Worm (Caenorhabditis elegans): Measurements from ENCODE around the gene rilp-1.

Gene rilp-1

DNA sequence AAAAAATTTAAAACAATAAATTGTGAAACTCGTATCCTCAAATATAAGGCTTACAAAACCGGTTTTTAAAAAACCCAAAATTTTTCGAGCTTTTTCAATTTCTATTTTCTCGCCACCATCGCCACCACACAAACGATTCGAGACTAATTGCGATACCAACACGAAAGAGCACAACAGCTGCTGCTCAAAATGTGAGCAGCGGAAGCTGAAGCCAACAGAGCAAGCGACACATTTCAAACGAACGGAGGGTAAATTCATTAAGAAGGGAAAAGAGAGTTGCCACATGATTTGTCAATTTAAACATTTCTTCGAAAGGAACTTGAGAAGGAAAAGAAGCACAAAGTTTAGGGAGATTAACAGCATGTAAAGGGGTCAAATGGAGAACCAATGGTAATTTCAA, 43.1 kb downstream of the rilp-1 start:
- TF ChIP-seq C34F6.9 (tag; optimal IDR thresholded peaks at IDR 0.05): no peak
- no peak for TF ChIP-seq F13H6.1 (tag; optimal IDR thresholded peaks at IDR 0.05)
- TF ChIP-seq alr-1 (tag; optimal IDR thresholded peaks at IDR 0.05): no peak
- no peak for TF ChIP-seq mbf-1 (tag; optimal IDR thresholded peaks at IDR 0.05)
- no peak for TF ChIP-seq elt-3 (tag; optimal IDR thresholded peaks at IDR 0.05)
- TF ChIP-seq R02D3.7 (tag; optimal IDR thresholded peaks at IDR 0.05): no peak
- TF ChIP-seq nhr-23 (tag; optimal IDR thresholded peaks at IDR 0.05): no peak
- peak; percentile 9 for TF ChIP-seq sem-4 (tag; optimal IDR thresholded peaks at IDR 0.05)
- TF ChIP-seq lsy-2 (tag; optimal IDR thresholded peaks at IDR 0.05): peak in 1 of 2 experiments; percentile 34
- no peak for TF ChIP-seq ZK546.5 (tag; optimal IDR thresholded peaks at IDR 0.05)
- TF ChIP-seq mab-5 (tag; optimal IDR thresholded peaks at IDR 0.05): no peak
- no peak for TF ChIP-seq nhr-77 (tag; optimal IDR thresholded peaks at IDR 0.05)
- no peak for TF ChIP-seq elt-1 (tag; optimal IDR thresholded peaks at IDR 0.05)
- no peak for TF ChIP-seq sma-3 (GFP tag; optimal IDR thresholded peaks at IDR 0.05)
- TF ChIP-seq aly-2 (tag; optimal IDR thresholded peaks at IDR 0.05): no peak
- TF ChIP-seq ama-1 (optimal IDR thresholded peaks at IDR 0.05): no peak
- no peak for TF ChIP-seq unc-39 (tag; optimal IDR thresholded peaks at IDR 0.05)

- TF ChIP-seq nhr-12 (tag; optimal IDR thresholded peaks at IDR 0.05) (no peak), sma-9 (GFP tag; optimal IDR thresholded peaks at IDR 0.05) (peak; percentile 21), sma-9 (tag; optimal IDR thresholded peaks at IDR 0.05) (no peak), nhr-25 (tag; optimal IDR thresholded peaks at IDR 0.05) (peak; percentile 6), blmp-1 (tag; optimal IDR thresholded peaks at IDR 0.05; ENCODE audit: insufficient read depth) (peak; percentile 20)
Measured at ce11 chrIII:3681351-3681938, 45.5 kb downstream of the rilp-1 start.

- no peak for TF ChIP-seq nhr-12 (tag; optimal IDR thresholded peaks at IDR 0.05)
- TF ChIP-seq unc-55 (GFP tag; optimal IDR thresholded peaks at IDR 0.05): no peak
- TF ChIP-seq F13H6.1 (tag; optimal IDR thresholded peaks at IDR 0.05): no peak
- no peak for TF ChIP-seq ztf-4 (tag; optimal IDR thresholded peaks at IDR 0.05)
- TF ChIP-seq nhr-25 (tag; optimal IDR thresholded peaks at IDR 0.05): no peak
- TF ChIP-seq egl-27 (tag; optimal IDR thresholded peaks at IDR 0.05): no peak
- TF ChIP-seq ZK546.5 (tag; optimal IDR thresholded peaks at IDR 0.05): no peak
- TF ChIP-seq ama-1 (optimal IDR thresholded peaks at IDR 0.05): no peak
- no peak for TF ChIP-seq ceh-82 (tag; optimal IDR thresholded peaks at IDR 0.05)
- TF ChIP-seq nhr-11 (tag; optimal IDR thresholded peaks at IDR 0.05): no peak
- no peak for TF ChIP-seq snpc-4 (tag; optimal IDR thresholded peaks at IDR 0.05)
- no peak for TF ChIP-seq unc-39 (tag; optimal IDR thresholded peaks at IDR 0.05)
- TF ChIP-seq sma-3 (GFP tag; optimal IDR thresholded peaks at IDR 0.05): no peak
- no peak for TF ChIP-seq lin-39 (tag; optimal IDR thresholded peaks at IDR 0.05)
- no peak for TF ChIP-seq peb-1 (tag; optimal IDR thresholded peaks at IDR 0.05)
- no peak for TF ChIP-seq nhr-237 (tag; optimal IDR thresholded peaks at IDR 0.05)
- TF ChIP-seq blmp-1 (tag; optimal IDR thresholded peaks at IDR 0.05; ENCODE audit: insufficient read depth): no peak
- TF ChIP-seq mbf-1 (tag; optimal IDR thresholded peaks at IDR 0.05): no peak
- no peak for TF ChIP-seq R02D3.7 (tag; optimal IDR thresholded peaks at IDR 0.05)
Measured at ce11 chrIII:3682869-3683403, 47.0 kb downstream of the rilp-1 start.

DNA sequence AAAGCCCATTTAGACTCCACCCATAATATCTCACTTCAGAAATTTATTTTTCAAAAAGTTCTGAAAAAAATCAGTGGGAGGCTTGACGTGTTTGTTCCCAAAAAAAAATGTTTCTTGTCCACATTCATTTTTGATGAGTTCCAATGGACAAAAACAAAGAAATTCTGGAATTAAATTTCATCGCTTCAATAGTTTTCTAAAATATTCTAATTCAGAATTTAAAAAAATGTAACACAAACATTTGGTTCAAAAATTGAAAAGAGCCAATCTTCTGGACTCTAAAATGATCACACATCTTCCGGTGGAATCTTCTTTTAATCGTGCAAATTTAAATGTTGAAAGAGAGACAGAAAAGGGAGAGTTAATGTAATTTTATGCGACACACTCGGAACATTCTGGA, 56.6 kb downstream of the rilp-1 start:
- TF ChIP-seq alr-1 (tag; optimal IDR thresholded peaks at IDR 0.05) (no peak), C34F6.9 (tag; optimal IDR thresholded peaks at IDR 0.05) (peak; percentile 24), elt-3 (tag; optimal IDR thresholded peaks at IDR 0.05) (no peak)

Data from whole organism, L2 larva.